Fruit fly (Drosophila melanogaster) whole organism, embryonic: ENCODE results near the gene CG7213.

ENCODE experiments used
- CG10462 ChIP-seq: fragments of 200-800 bp; sonication (Bioruptor generic); optimal IDR thresholded peaks from 2 replicates; lab custom pipeline; 2016; ENCODE audit warnings: missing biosample characterization, missing genetic modification characterization
- CG11398 ChIP-seq: fragments of 200-800 bp; sonication (Bioruptor generic); optimal IDR thresholded peaks from 2 replicates; lab custom pipeline; 2016; ENCODE audit warnings: missing biosample characterization, missing genetic modification characterization
- CG11504 ChIP-seq: fragments of 200-800 bp; sonication (Bioruptor generic); optimal IDR thresholded peaks from 3 replicates; lab custom pipeline; 2019; ENCODE audit warnings: missing biosample characterization, mild to moderate bottlenecking, missing genetic modification characterization, moderate library complexity
- CG11560 ChIP-seq: fragments of 200-800 bp; sonication (Bioruptor generic); IDR thresholded peaks from 3 replicates; pipeline ENCODE4 v1.3.6; 2022; ENCODE audit warnings: missing biosample characterization, missing genetic modification characterization
- CG13624 ChIP-seq: fragments of 200-800 bp; sonication (Bioruptor generic); optimal IDR thresholded peaks from 2 replicates; lab custom pipeline; 2016; ENCODE audit warnings: missing biosample characterization, missing genetic modification characterization
- CG1792 ChIP-seq: fragments of 200-800 bp; sonication (Bioruptor generic); optimal IDR thresholded peaks from 2 replicates; lab custom pipeline; 2016; ENCODE audit warnings: missing biosample characterization, missing genetic modification characterization
- CG18262 ChIP-seq: fragments of 200-800 bp; optimal IDR thresholded peaks from 3 replicates; lab custom pipeline; 2019; ENCODE audit warnings: missing biosample characterization, mild to moderate bottlenecking, missing genetic modification characterization, moderate library complexity
- CG18599 ChIP-seq: fragments of 200-800 bp; sonication (Bioruptor generic); optimal IDR thresholded peaks from 3 replicates; lab custom pipeline; 2017; ENCODE audit warnings: missing biosample characterization, missing genetic modification characterization, mild to moderate bottlenecking, moderate library complexity, missing genetic modification reagents
- CG30020 ChIP-seq: fragments of 200-800 bp; optimal IDR thresholded peaks from 2 replicates; lab custom pipeline; 2019; ENCODE audit warnings: missing biosample characterization, mild to moderate bottlenecking, missing genetic modification characterization, moderate library complexity
- CG33557 ChIP-seq: fragments of 200-800 bp; sonication (Bioruptor generic); optimal IDR thresholded peaks from 2 replicates; lab custom pipeline; 2019; ENCODE audit warnings: missing biosample characterization, mild to moderate bottlenecking, missing genetic modification characterization, moderate library complexity
- CG4328 ChIP-seq: fragments of 200-800 bp; sonication (Bioruptor generic); optimal IDR thresholded peaks from 3 replicates; lab custom pipeline; 2017; ENCODE audit warnings: missing biosample characterization, missing genetic modification reagents, missing genetic modification characterization
- CG4404 ChIP-seq: fragments of 200-800 bp; sonication (Bioruptor generic); IDR thresholded peaks from 2 replicates; pipeline ENCODE4 v1.3.6; 2022; ENCODE audit warnings: missing biosample characterization, missing genetic modification characterization
- CG6654 ChIP-seq: fragments of 200-800 bp; sonication (Bioruptor generic); optimal IDR thresholded peaks from 2 replicates; lab custom pipeline; 2017; ENCODE audit warnings: missing biosample characterization, mild to moderate bottlenecking, missing genetic modification characterization
- CG6683 ChIP-seq: fragments of 200-800 bp; sonication (Bioruptor generic); optimal IDR thresholded peaks from 2 replicates; lab custom pipeline; 2017; ENCODE audit warnings: missing biosample characterization, mild to moderate bottlenecking, missing genetic modification characterization, missing genetic modification reagents
- CG8765 ChIP-seq: fragments of 200-800 bp; sonication (Bioruptor generic); IDR thresholded peaks from 2 replicates; pipeline ENCODE4 v1.3.6; 2022; ENCODE audit warnings: missing biosample characterization, missing genetic modification characterization
- CG8944 ChIP-seq: fragments of 200-800 bp; sonication (Bioruptor generic); optimal IDR thresholded peaks from 3 replicates; lab custom pipeline; 2016; ENCODE audit warnings: missing biosample characterization, missing genetic modification characterization
- CG9437 ChIP-seq: fragments of 200-800 bp; sonication (Bioruptor generic); optimal IDR thresholded peaks from 2 replicates; lab custom pipeline; 2018; ENCODE audit warnings: missing biosample characterization, mild to moderate bottlenecking, missing genetic modification characterization
- CG9797 ChIP-seq: fragments of 200-800 bp; sonication (Bioruptor generic); optimal IDR thresholded peaks from 3 replicates; lab custom pipeline; 2018; ENCODE audit warnings: missing biosample characterization, mild to moderate bottlenecking, missing genetic modification characterization
- Eip74EF ChIP-seq, 2 experiments: fragments of 200-800 bp in 1 of 2; fragments of >200 bp in 1 of 2; sonication (Bioruptor generic) in 1 of 2; optimal IDR thresholded peaks; 2 replicates each; lab custom pipeline; 2017 to 2019; ENCODE audit warnings: missing biosample characterization in 2 of 2, missing genetic modification characterization in 2 of 2, mild to moderate bottlenecking in 1 of 2, moderate library complexity in 1 of 2
- Gsc ChIP-seq: fragments of 200-800 bp; sonication (Bioruptor generic); IDR thresholded peaks from 2 replicates; pipeline ENCODE4 v1.3.6; 2022; ENCODE audit warnings: missing biosample characterization, missing genetic modification characterization
- HLH4C ChIP-seq: fragments of 200-800 bp; sonication (Bioruptor generic); IDR thresholded peaks from 3 replicates; pipeline ENCODE4 v1.3.6; 2022; ENCODE audit warnings: missing biosample characterization, missing genetic modification characterization; ENCODE audit not compliant: partially characterized antibody
- HLH54F ChIP-seq: fragments of 200-800 bp; sonication (Bioruptor generic); optimal IDR thresholded peaks from 3 replicates; lab custom pipeline; 2016; ENCODE audit warnings: missing biosample characterization, missing genetic modification characterization
- Lhr ChIP-seq: fragments of 200-800 bp; sonication (Bioruptor generic); optimal IDR thresholded peaks from 3 replicates; lab custom pipeline; 2017; ENCODE audit warnings: mild to moderate bottlenecking, missing biosample characterization, missing genetic modification reagents, missing genetic modification characterization
- Max ChIP-seq: fragments of 200-800 bp; sonication (Bioruptor generic); optimal IDR thresholded peaks from 2 replicates; lab custom pipeline; 2016; ENCODE audit warnings: missing biosample characterization, mild to moderate bottlenecking, missing genetic modification characterization
- Optix ChIP-seq: fragments of 200-800 bp; sonication (Bioruptor generic); IDR thresholded peaks from 3 replicates; pipeline ENCODE4 v1.3.6; 2022; ENCODE audit warnings: missing biosample characterization, missing genetic modification characterization
- Poxn ChIP-seq: fragments of 200-800 bp; sonication (Bioruptor generic); IDR thresholded peaks from 2 replicates; pipeline ENCODE4 v1.3.6; 2022; ENCODE audit warnings: missing biosample characterization, missing genetic modification characterization
- Rx ChIP-seq: fragments of 200-800 bp; sonication (Bioruptor generic); IDR thresholded peaks from 2 replicates; pipeline ENCODE4 v1.3.6; 2022; ENCODE audit warnings: missing biosample characterization, missing genetic modification characterization
- Sry-δ ChIP-seq: fragments of 200-800 bp; sonication (Bioruptor generic); optimal IDR thresholded peaks from 2 replicates; lab custom pipeline; 2016; ENCODE audit warnings: missing biosample characterization, missing genetic modification characterization
- YL-1 ChIP-seq: fragments of 200-800 bp; sonication (Bioruptor generic); optimal IDR thresholded peaks from 3 replicates; lab custom pipeline; 2017; ENCODE audit warnings: missing biosample characterization, mild to moderate bottlenecking, missing genetic modification characterization
- bigmax ChIP-seq: fragments of 200-800 bp; sonication (Bioruptor generic); optimal IDR thresholded peaks from 2 replicates; lab custom pipeline; 2018; ENCODE audit warnings: missing biosample characterization, mild to moderate bottlenecking, missing genetic modification characterization
- chm ChIP-seq: fragments of 200-800 bp; sonication (Bioruptor generic); IDR thresholded peaks from 2 replicates; pipeline ENCODE4 v1.3.6; 2022; ENCODE audit warnings: missing biosample characterization, missing genetic modification characterization
- crc ChIP-seq: fragments of 200-800 bp; sonication (Bioruptor generic); optimal IDR thresholded peaks from 2 replicates; lab custom pipeline; 2016; ENCODE audit warnings: missing biosample characterization, missing genetic modification characterization
- dmrt11E ChIP-seq: fragments of 200-800 bp; sonication (Bioruptor generic); optimal IDR thresholded peaks from 3 replicates; lab custom pipeline; 2018; ENCODE audit warnings: missing biosample characterization, mild to moderate bottlenecking, missing genetic modification characterization, moderate library complexity
- fu2 ChIP-seq: fragments of 200-800 bp; sonication (Bioruptor generic); optimal IDR thresholded peaks from 2 replicates; lab custom pipeline; 2016; ENCODE audit warnings: missing biosample characterization, missing genetic modification characterization
- gfzf ChIP-seq: fragments of 200-800 bp; sonication (Bioruptor generic); optimal IDR thresholded peaks from 2 replicates; lab custom pipeline; 2016; ENCODE audit warnings: missing biosample characterization, mild to moderate bottlenecking, missing genetic modification characterization, moderate library complexity
- hb ChIP-seq: fragments of 200-800 bp; sonication (Bioruptor generic); IDR thresholded peaks from 3 replicates; pipeline ENCODE4 v1.3.6; 2022; ENCODE audit warnings: missing biosample characterization, missing genetic modification characterization; ENCODE audit not compliant: partially characterized antibody
- insv ChIP-seq, 2 experiments: fragments of 200-800 bp; sonication (Bioruptor generic); optimal IDR thresholded peaks; 3 replicates each; lab custom pipeline; 2016 to 2018; ENCODE audit warnings: missing biosample characterization in 2 of 2, missing genetic modification characterization in 2 of 2
- inv ChIP-seq: fragments of 200-800 bp; sonication (Bioruptor generic); IDR thresholded peaks from 2 replicates; pipeline ENCODE4 v1.3.6; 2022; ENCODE audit warnings: missing biosample characterization, missing genetic modification characterization; ENCODE audit not compliant: partially characterized antibody
- klu ChIP-seq: fragments of 200-800 bp; sonication (Bioruptor generic); IDR thresholded peaks from 2 replicates; pipeline ENCODE4 v1.3.6; 2022; ENCODE audit warnings: missing biosample characterization, missing genetic modification characterization
- lilli ChIP-seq: fragments of 200-800 bp; sonication (Bioruptor generic); optimal IDR thresholded peaks from 3 replicates; lab custom pipeline; 2016; ENCODE audit warnings: missing biosample characterization, missing genetic modification characterization
- lola ChIP-seq, 3 experiments: fragments of >200 bp in 2 of 3; fragments of 200-800 bp in 1 of 3; sonication (Bioruptor generic) in 1 of 3; optimal IDR thresholded peaks; 2 replicates each; lab custom pipeline; 2017 to 2019; ENCODE audit warnings: missing biosample characterization in 3 of 3, missing genetic modification characterization in 3 of 3, mild to moderate bottlenecking in 1 of 3, moderate library complexity in 1 of 3
- nau ChIP-seq: fragments of 200-800 bp; sonication (Bioruptor generic); optimal IDR thresholded peaks from 3 replicates; lab custom pipeline; 2017; ENCODE audit warnings: missing biosample characterization, mild to moderate bottlenecking, missing genetic modification characterization, missing genetic modification reagents
- prd ChIP-seq, 3 experiments: fragments of >200 bp in 2 of 3; fragments of 200-800 bp in 1 of 3; sonication (Bioruptor generic) in 1 of 3; optimal IDR thresholded peaks in 2 of 3; IDR thresholded peaks in 1 of 3; 2 replicates in 2 of 3; 3 replicates in 1 of 3; pipeline versions ENCODE4 v1.3.6 to Lab custom; 2017 to 2022; ENCODE audit warnings: missing biosample characterization in 1 of 3, missing genetic modification characterization in 1 of 3
- stwl ChIP-seq: fragments of 200-800 bp; sonication (Bioruptor generic); optimal IDR thresholded peaks from 3 replicates; lab custom pipeline; 2018; ENCODE audit warnings: missing biosample characterization, mild to moderate bottlenecking, missing genetic modification characterization, moderate library complexity
- tna ChIP-seq: fragments of 200-800 bp; sonication (Bioruptor generic); IDR thresholded peaks from 2 replicates; pipeline ENCODE4 v1.3.6; 2022; ENCODE audit warnings: missing biosample characterization, missing genetic modification characterization; ENCODE audit not compliant: partially characterized antibody
- tx ChIP-seq: fragments of 200-800 bp; sonication (Bioruptor generic); optimal IDR thresholded peaks from 2 replicates; lab custom pipeline; 2016; ENCODE audit warnings: missing biosample characterization, missing genetic modification characterization
- unc-4 ChIP-seq: fragments of 200-800 bp; sonication (Bioruptor generic); IDR thresholded peaks from 2 replicates; pipeline ENCODE4 v1.3.6; 2022; ENCODE audit warnings: missing biosample characterization, missing genetic modification characterization; ENCODE audit not compliant: partially characterized antibody
- wdn ChIP-seq: fragments of 200-800 bp; sonication (Bioruptor generic); IDR thresholded peaks from 2 replicates; pipeline ENCODE4 v1.3.6; 2022; ENCODE audit warnings: missing biosample characterization, missing genetic modification characterization

CG7213 gene

dm6 chr3L:8197779-8198279 is 42.6 kb downstream of the CG7213 start, which contains the start of the genes UbcE2M and Dhps (continued):
- TF ChIP-seq dmrt11E (peak; percentile 76), CG18262 (tag; lab: Kevin White, UChicago) (peak; percentile 65), Lhr (GFP tag; lab: Kevin White, UChicago) (peak; percentile 20), Sry-δ (GFP tag; lab: Kevin White, UChicago) (peak; percentile 67), Optix (GFP tag; lab: Robert Waterston, UW) (peak; percentile 55; the same call in 1 of the 3 replicates), CG4404 (GFP tag; lab: Robert Waterston, UW) (peak; percentile 62), HLH54F (peak; percentile 56), stwl (tag; lab: Kevin White, UChicago) (peak; percentile 81), CG4328 (GFP tag; lab: Kevin White, UChicago) (peak; percentile 78), klu (GFP tag; lab: Robert Waterston, UW) (peak; percentile 62; the same call in 1 of the 2 replicates), CG33557 (GFP tag; lab: Kevin White, UChicago) (peak; percentile 66), CG1792 (GFP tag; lab: Kevin White, UChicago) (no peak), CG11560 (tag; lab: Robert Waterston, UW) (no peak; the same call in 2 of the 3 replicates), CG6654 (GFP tag; lab: Kevin White, UChicago) (peak; percentile 3), tx (GFP tag; lab: Kevin White, UChicago) (peak; percentile 10), Rx (no peak), tna (GFP tag; lab: Robert Waterston, UW) (no peak), prd (optimal IDR thresholded peaks at IDR 0.05; lab: Kevin White, UChicago) (no peak), prd (GFP tag; IDR thresholded peaks at IDR 0.05; lab: Robert Waterston, UW) (peak; percentile 82), CG9437 (peak; percentile 88), wdn (GFP tag; lab: Robert Waterston, UW) (peak; percentile 40; the same call in 1 of the 2 replicates), CG6683 (peak; percentile 58), lilli (peak; percentile 66), gfzf (GFP tag; lab: Kevin White, UChicago) (no peak), CG9797 (GFP tag; lab: Kevin White, UChicago) (peak; percentile 23), hb (peak; percentile 21; the same call in 2 of the 3 replicates), chm (GFP tag; lab: Robert Waterston, UW) (peak; percentile 6; the same call in 1 of the 2 replicates), CG30020 (tag; lab: Kevin White, UChicago) (peak; percentile 78), CG11398 (GFP tag; lab: Kevin White, UChicago) (no peak), Gsc (GFP tag; lab: Robert Waterston, UW) (no peak), Poxn (GFP tag; lab: Robert Waterston, UW) (peak; percentile 42; the same call in 1 of the 2 replicates), CG11504 (tag; lab: Kevin White, UChicago) (no peak), Max (GFP tag; lab: Kevin White, UChicago) (peak; percentile 73), HLH4C (GFP tag; lab: Robert Waterston, UW) (peak; percentile 76), inv (GFP tag; lab: Robert Waterston, UW) (peak; percentile 70), lola (GFP tag; optimal IDR thresholded peaks at IDR 0.05; lab: Kevin White, UChicago) (peak in 1 of 3 experiments; percentile 78), CG8765 (GFP tag; lab: Robert Waterston, UW) (peak; percentile 52), unc-4 (GFP tag; lab: Robert Waterston, UW) (peak; percentile 68), fu2 (GFP tag; lab: Kevin White, UChicago) (peak; percentile 64), CG13624 (peak; percentile 31), insv (GFP tag; optimal IDR thresholded peaks at IDR 0.05; lab: Kevin White, UChicago) (peak in 1 of 2 experiments; percentile 30), crc (GFP tag; lab: Kevin White, UChicago) (no peak), nau (GFP tag; lab: Kevin White, UChicago) (no peak), CG8944 (peak; percentile 11), Eip74EF (GFP tag; optimal IDR thresholded peaks at IDR 0.05; lab: Kevin White, UChicago) (no peak), CG18599 (GFP tag; lab: Kevin White, UChicago) (no peak), bigmax (GFP tag; lab: Kevin White, UChicago) (no peak), CG10462 (no peak), YL-1 (GFP tag; lab: Kevin White, UChicago) (peak; percentile 77)
